Fruit fly (Drosophila melanogaster): ENCODE data around the gene CG14805.

Gene CG14805

DNA sequence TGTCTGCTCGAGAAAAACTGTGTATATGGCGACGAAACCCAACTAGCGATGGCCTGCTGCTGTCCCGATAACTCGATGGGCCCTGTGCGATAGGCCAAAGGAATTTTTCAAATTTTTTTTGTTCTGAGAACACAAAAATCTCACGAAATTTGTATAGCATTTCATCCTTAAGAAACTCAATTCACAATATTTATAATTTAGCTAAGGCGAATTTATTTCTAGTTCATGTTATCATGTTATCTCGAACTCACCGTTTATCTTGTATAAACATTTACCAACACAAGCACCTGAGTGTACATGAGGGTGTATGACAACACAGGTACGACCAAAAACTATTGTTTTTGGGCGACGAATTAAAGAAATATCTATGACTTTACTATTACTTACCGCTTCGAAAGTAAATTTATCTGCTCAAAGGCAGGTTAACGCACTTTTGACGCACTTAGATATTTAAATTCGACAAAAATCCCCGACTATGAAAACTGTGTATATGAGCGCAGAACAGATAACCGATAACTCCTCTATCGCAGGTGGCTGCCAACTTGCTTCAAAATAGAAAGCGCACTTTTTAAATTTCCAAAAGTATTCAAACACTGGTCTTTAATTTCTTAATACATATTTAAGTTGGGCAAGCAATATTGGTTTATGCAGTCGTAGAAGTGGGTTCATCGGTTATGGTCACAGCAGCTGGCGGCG, 23.2 kb downstream of the CG14805 start, which contains the start of gene arm (continued):
- TF ChIP-seq Hr4 (GFP tag; optimal IDR thresholded peaks at IDR 0.05) = no peak
- no peak for TF ChIP-seq Met (GFP tag; optimal IDR thresholded peaks at IDR 0.05)
- peak; percentile 42 for TF ChIP-seq pdm3 (GFP tag; optimal IDR thresholded peaks at IDR 0.05)
- no peak for TF ChIP-seq CG6163 (GFP tag; IDR thresholded peaks at IDR 0.05)
- no peak for TF ChIP-seq CG3919 (GFP tag; optimal IDR thresholded peaks at IDR 0.05)
- no peak for TF ChIP-seq Smox (GFP tag; optimal IDR thresholded peaks at IDR 0.05)
- TF ChIP-seq CG8632 (GFP tag; optimal IDR thresholded peaks at IDR 0.05) = no peak
- TF ChIP-seq eg (GFP tag; IDR thresholded peaks at IDR 0.05) = no peak
- TF ChIP-seq CG6808 (GFP tag; optimal IDR thresholded peaks at IDR 0.05) = no peak
- no peak for TF ChIP-seq CG11762 (GFP tag; optimal IDR thresholded peaks at IDR 0.05; ENCODE audit: insufficient read depth)
- TF ChIP-seq svp (GFP tag) = peak; percentile 75
- no peak for TF ChIP-seq Gug (GFP tag; IDR thresholded peaks at IDR 0.05)
- no peak for TF ChIP-seq Hr38 (GFP tag; optimal IDR thresholded peaks at IDR 0.05)
- TF ChIP-seq CG10669 (GFP tag; optimal IDR thresholded peaks at IDR 0.05) = no peak
- TF ChIP-seq spab (GFP tag; optimal IDR thresholded peaks at IDR 0.05) = no peak
- peak; percentile 20; the same call in 1 of the 2 replicates for TF ChIP-seq CG15336 (GFP tag; IDR thresholded peaks at IDR 0.05)
- peak; percentile 12 for TF ChIP-seq cyc (GFP tag; optimal IDR thresholded peaks at IDR 0.05)
- no peak for TF ChIP-seq acj6 (GFP tag; optimal IDR thresholded peaks at IDR 0.05)
- peak; percentile 20 for TF ChIP-seq CG34406 (GFP tag; optimal IDR thresholded peaks at IDR 0.05)
- no peak for TF ChIP-seq lz (GFP tag; optimal IDR thresholded peaks at IDR 0.05)
- TF ChIP-seq Ets21C (GFP tag; optimal IDR thresholded peaks at IDR 0.05) = no peak

DNA sequence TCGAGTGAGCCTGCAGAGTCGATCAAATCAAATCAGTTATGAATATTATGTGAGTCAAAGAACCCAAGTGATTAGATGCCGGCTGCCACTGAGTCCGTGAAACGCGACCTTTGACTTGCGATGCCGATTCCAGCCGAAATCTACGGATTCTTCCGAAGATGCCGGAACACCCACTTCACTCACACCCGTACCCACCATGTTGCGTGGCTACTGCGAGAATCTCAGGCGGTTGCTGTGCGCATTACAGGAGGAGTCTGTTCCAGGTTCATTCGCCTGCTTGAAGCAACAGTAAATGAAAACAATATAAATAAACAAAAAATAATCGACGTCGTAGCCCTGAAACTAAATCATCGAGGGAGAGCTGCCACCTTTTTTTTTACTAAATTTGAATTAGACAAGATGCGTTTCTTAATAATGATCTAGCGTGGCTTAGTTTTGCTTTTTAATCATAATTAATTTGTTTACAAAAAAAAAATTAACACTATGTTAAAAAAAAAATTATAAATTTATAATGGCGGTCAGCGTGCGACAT, 24.6 kb downstream of the CG14805 start, which contains the start of gene Ldaf1:
Ldaf1 (minus strand) TSS at position 307 of the 532 bp plus-strand sequence.
- no peak for TF ChIP-seq CG6163 (GFP tag; IDR thresholded peaks at IDR 0.05)
- no peak for TF ChIP-seq CG11902 (GFP tag; optimal IDR thresholded peaks at IDR 0.05)
- no peak for TF ChIP-seq fd85E (GFP tag; optimal IDR thresholded peaks at IDR 0.05)
- TF ChIP-seq Gug (GFP tag; IDR thresholded peaks at IDR 0.05) = no peak
- TF ChIP-seq CG11762 (GFP tag; optimal IDR thresholded peaks at IDR 0.05; ENCODE audit: insufficient read depth) = no peak
- TF ChIP-seq esn (GFP tag; optimal IDR thresholded peaks at IDR 0.05) = peak; percentile 7
- TF ChIP-seq CG11294 (GFP tag; IDR thresholded peaks at IDR 0.05) = no peak
- TF ChIP-seq Hr39 (GFP tag; optimal IDR thresholded peaks at IDR 0.05) = no peak
- no peak for TF ChIP-seq Hr38 (GFP tag; optimal IDR thresholded peaks at IDR 0.05)
- TF ChIP-seq OdsH (GFP tag; optimal IDR thresholded peaks at IDR 0.05) = no peak
- no peak for TF ChIP-seq CG9139 (GFP tag; optimal IDR thresholded peaks at IDR 0.05)
- peak; percentile 82 for TF ChIP-seq svp (GFP tag)
- TF ChIP-seq Lpt (GFP tag; optimal IDR thresholded peaks at IDR 0.05) = no peak
- TF ChIP-seq net (GFP tag; optimal IDR thresholded peaks at IDR 0.05) = no peak
- TF ChIP-seq Ets96B (tag; optimal IDR thresholded peaks at IDR 0.05) = no peak
- TF ChIP-seq CG8632 (GFP tag; optimal IDR thresholded peaks at IDR 0.05) = no peak
- TF ChIP-seq Eip78C (GFP tag) = peak; percentile 52
- no peak for TF ChIP-seq ss (GFP tag; optimal IDR thresholded peaks at IDR 0.05)
- TF ChIP-seq Eip93F (GFP tag; optimal IDR thresholded peaks at IDR 0.05) = no peak
- no peak for TF ChIP-seq fd59A (GFP tag; optimal IDR thresholded peaks at IDR 0.05)
- TF ChIP-seq CG32006 (GFP tag; optimal IDR thresholded peaks at IDR 0.05) = no peak
- peak; percentile 82 for TF ChIP-seq fkh (GFP tag; optimal IDR thresholded peaks at IDR 0.05)
- TF ChIP-seq eg (GFP tag; IDR thresholded peaks at IDR 0.05) = 0 out of 3 replicates have a peak, but pooled peaks have one; percentile 22
- TF ChIP-seq achi (GFP tag; optimal IDR thresholded peaks at IDR 0.05) = no peak
- no peak for TF ChIP-seq CG8119 (GFP tag; IDR thresholded peaks at IDR 0.05)
